Fruit fly (Drosophila melanogaster): ENCODE data around the gene Nepl19.

Gene Nepl19

DNA sequence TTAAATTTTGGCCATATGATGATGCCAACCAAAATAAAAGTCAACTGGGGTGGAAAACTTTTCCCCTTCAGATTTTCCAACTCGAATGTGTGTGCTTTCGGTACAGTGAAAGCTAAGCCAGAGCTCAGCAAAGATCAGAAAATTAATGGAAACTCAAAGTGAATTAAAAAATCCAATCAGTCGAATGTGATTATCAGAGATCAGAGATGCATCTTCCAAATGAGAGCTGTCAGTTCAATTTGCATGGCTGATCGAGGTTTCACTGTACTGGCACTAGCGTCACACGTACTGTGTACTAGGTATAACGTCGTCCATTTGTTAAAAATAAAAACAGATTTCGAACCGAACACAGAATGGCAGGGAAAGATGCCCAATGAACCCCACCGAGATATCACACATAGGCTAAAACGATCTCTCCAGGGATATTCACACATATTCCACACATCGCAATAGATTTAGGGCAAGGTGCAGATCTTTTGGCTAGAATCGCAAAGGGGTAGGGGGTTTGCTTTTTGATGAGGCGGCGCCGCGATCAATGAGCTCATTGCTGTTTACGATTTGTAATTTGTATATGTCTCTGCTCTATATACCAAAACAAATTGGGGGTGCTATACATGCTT is 25.0 kb upstream of the Nepl19 start (continued):
- TF ChIP-seq CG12659 (GFP tag; optimal IDR thresholded peaks at IDR 0.05) (peak; percentile 71), nerfin-2 (GFP tag; IDR thresholded peaks at IDR 0.05; ENCODE audit: partially characterized antibody) (no peak), ATbp (GFP tag; optimal IDR thresholded peaks at IDR 0.05) (peak; percentile 61), tgo (GFP tag; IDR thresholded peaks at IDR 0.05) (peak; percentile 83), p53 (GFP tag; optimal IDR thresholded peaks at IDR 0.05) (no peak), CG2678 (tag; optimal IDR thresholded peaks at IDR 0.05) (peak; percentile 77), ind (GFP tag; optimal IDR thresholded peaks at IDR 0.05) (peak; percentile 85), Abd-B (GFP tag; optimal IDR thresholded peaks at IDR 0.05) (peak; percentile 62), pnt (GFP tag; optimal IDR thresholded peaks at IDR 0.05) (peak; percentile 53), tx (GFP tag; optimal IDR thresholded peaks at IDR 0.05) (peak; percentile 76), CG3995 (GFP tag; optimal IDR thresholded peaks at IDR 0.05) (no peak), Dek (tag; optimal IDR thresholded peaks at IDR 0.05) (peak; percentile 68), CG6765 (GFP tag; optimal IDR thresholded peaks at IDR 0.05) (peak; percentile 27), scrt (GFP tag; optimal IDR thresholded peaks at IDR 0.05) (peak; percentile 49), CG32767 (GFP tag; IDR thresholded peaks at IDR 0.05) (no peak; the same call in 1 of the 2 replicates), pb (GFP tag; optimal IDR thresholded peaks at IDR 0.05) (peak; percentile 59), ase (GFP tag; IDR thresholded peaks at IDR 0.05) (peak; percentile 63; the same call in 1 of the 3 replicates), CG7928 (GFP tag; optimal IDR thresholded peaks at IDR 0.05) (no peak), Bdp1 (GFP tag; optimal IDR thresholded peaks at IDR 0.05) (peak; percentile 21), ham (GFP tag; IDR thresholded peaks at IDR 0.05) (peak; percentile 69; the same call in 1 of the 2 replicates), cad (GFP tag; optimal IDR thresholded peaks at IDR 0.05) (no peak), D19B (GFP tag; optimal IDR thresholded peaks at IDR 0.05) (peak; percentile 54), CG4820 (GFP tag; optimal IDR thresholded peaks at IDR 0.05) (peak; percentile 33), Bteb2 (GFP tag; optimal IDR thresholded peaks at IDR 0.05) (peak; percentile 81), CG11723 (GFP tag; optimal IDR thresholded peaks at IDR 0.05) (peak; percentile 8), CG2116 (GFP tag; optimal IDR thresholded peaks at IDR 0.05) (no peak), ttk (GFP tag; IDR thresholded peaks at IDR 0.05) (peak; percentile 78), mam (GFP tag; optimal IDR thresholded peaks at IDR 0.05) (peak; percentile 87), CG4730 (GFP tag; IDR thresholded peaks at IDR 0.05) (peak; percentile 78), Awh (GFP tag; IDR thresholded peaks at IDR 0.05) (peak; percentile 77), Hey (tag; optimal IDR thresholded peaks at IDR 0.05) (no peak), cwo (GFP tag; optimal IDR thresholded peaks at IDR 0.05) (peak; percentile 6), sob (GFP tag; IDR thresholded peaks at IDR 0.05) (peak; percentile 84), CG12236 (GFP tag; optimal IDR thresholded peaks at IDR 0.05) (peak; percentile 32), chinmo (GFP tag; IDR thresholded peaks at IDR 0.05; ENCODE audit: partially characterized antibody) (no peak), CG15073 (GFP tag; optimal IDR thresholded peaks at IDR 0.05) (no peak), Tbp (GFP tag; optimal IDR thresholded peaks at IDR 0.05) (no peak), bigmax (GFP tag; optimal IDR thresholded peaks at IDR 0.05) (no peak), her (GFP tag; optimal IDR thresholded peaks at IDR 0.05) (peak; percentile 82), CG9876 (GFP tag; optimal IDR thresholded peaks at IDR 0.05) (peak; percentile 67), lov (optimal IDR thresholded peaks at IDR 0.05) (no peak), lov (GFP tag; IDR thresholded peaks at IDR 0.05) (no peak; the same call in 2 of the 3 replicates), CG18599 (GFP tag; optimal IDR thresholded peaks at IDR 0.05) (peak; percentile 54), fd3F (GFP tag; optimal IDR thresholded peaks at IDR 0.05) (peak; percentile 68), Ets65A (GFP tag) (peak; percentile 96), aop (GFP tag; IDR thresholded peaks at IDR 0.05) (peak; percentile 64; the same call in 1 of the 2 replicates), insv (GFP tag; optimal IDR thresholded peaks at IDR 0.05) (no peak), HmgZ (tag; optimal IDR thresholded peaks at IDR 0.05) (peak; percentile 71), Jarid2 (GFP tag; optimal IDR thresholded peaks at IDR 0.05) (peak; percentile 8), CG32772 (GFP tag; IDR thresholded peaks at IDR 0.05) (peak; percentile 86), salm (tag; optimal IDR thresholded peaks at IDR 0.05) (peak; percentile 33)

Data from whole organism, embryonic.